Fruit fly (Drosophila melanogaster): ENCODE measurements around the gene CG33642.

CG33642 gene

dm6 chr2L:13514945-13515687 is 14.7 kb upstream of the CG33642 start (continued):
- TF ChIP-seq btn (GFP tag; optimal IDR thresholded peaks at IDR 0.05) (peak; percentile 64), tup (GFP tag; optimal IDR thresholded peaks at IDR 0.05) (no peak), CG6765 (GFP tag; optimal IDR thresholded peaks at IDR 0.05) (no peak), sqz (GFP tag; optimal IDR thresholded peaks at IDR 0.05) (peak; percentile 60), z (GFP tag; IDR thresholded peaks at IDR 0.05) (0 out of 3 replicates have a peak, but pooled peaks have one; percentile 47), CG10274 (GFP tag; optimal IDR thresholded peaks at IDR 0.05) (peak; percentile 50), psq (GFP tag; optimal IDR thresholded peaks at IDR 0.05) (peak; percentile 20), CG15696 (tag; optimal IDR thresholded peaks at IDR 0.05) (peak; percentile 48), CG4328 (GFP tag; optimal IDR thresholded peaks at IDR 0.05) (no peak), slou (GFP tag; optimal IDR thresholded peaks at IDR 0.05) (peak; percentile 77), Asciz (GFP tag; optimal IDR thresholded peaks at IDR 0.05) (peak; percentile 71), CG6854 (GFP tag; optimal IDR thresholded peaks at IDR 0.05) (no peak), ssp (GFP tag; IDR thresholded peaks at IDR 0.05) (no peak), NfI (GFP tag; optimal IDR thresholded peaks at IDR 0.05) (peak; percentile 35), Sry-β (GFP tag; optimal IDR thresholded peaks at IDR 0.05) (no peak), CG16779 (GFP tag; IDR thresholded peaks at IDR 0.05) (peak; percentile 69), CG17912 (GFP tag; optimal IDR thresholded peaks at IDR 0.05) (no peak), grau (tag; optimal IDR thresholded peaks at IDR 0.05) (peak; percentile 38), CG8478 (optimal IDR thresholded peaks at IDR 0.05) (no peak), Usf (GFP tag; optimal IDR thresholded peaks at IDR 0.05) (no peak), CG1602 (GFP tag; optimal IDR thresholded peaks at IDR 0.05) (peak; percentile 50), knrl (GFP tag; IDR thresholded peaks at IDR 0.05; ENCODE audit: partially characterized antibody) (no peak), Hr51 (GFP tag; optimal IDR thresholded peaks at IDR 0.05) (peak; percentile 21 to 79), her (GFP tag; optimal IDR thresholded peaks at IDR 0.05) (peak; percentile 47), CG1233 (GFP tag; optimal IDR thresholded peaks at IDR 0.05) (peak; percentile 72), CG11085 (GFP tag; IDR thresholded peaks at IDR 0.05) (peak; percentile 59), CG2875 (GFP tag; optimal IDR thresholded peaks at IDR 0.05) (no peak), Max (GFP tag; optimal IDR thresholded peaks at IDR 0.05) (peak; percentile 60), CG18476 (GFP tag; optimal IDR thresholded peaks at IDR 0.05) (peak; percentile 76), CG6272 (GFP tag; IDR thresholded peaks at IDR 0.05) (no peak; the same call in 1 of the 2 replicates), MESR4 (GFP tag; optimal IDR thresholded peaks at IDR 0.05) (no peak), exex (tag; optimal IDR thresholded peaks at IDR 0.05) (no peak), wek (GFP tag; optimal IDR thresholded peaks at IDR 0.05) (no peak), pb (GFP tag; optimal IDR thresholded peaks at IDR 0.05) (peak; percentile 80), Ets97D (GFP tag; optimal IDR thresholded peaks at IDR 0.05) (peak; percentile 72), gfzf (GFP tag; optimal IDR thresholded peaks at IDR 0.05) (no peak), CG3065 (GFP tag; optimal IDR thresholded peaks at IDR 0.05) (no peak), CG33557 (GFP tag; optimal IDR thresholded peaks at IDR 0.05) (no peak), Drgx (GFP tag; IDR thresholded peaks at IDR 0.05) (peak; percentile 46), CG2712 (tag; optimal IDR thresholded peaks at IDR 0.05) (peak; percentile 83), dpn (GFP tag; optimal IDR thresholded peaks at IDR 0.05) (peak; percentile 60 to 86), E2f1 (GFP tag; IDR thresholded peaks at IDR 0.05) (peak; percentile 82), CHES-1-like (GFP tag; optimal IDR thresholded peaks at IDR 0.05) (peak; percentile 29), CG3726 (GFP tag; IDR thresholded peaks at IDR 0.05) (peak; percentile 60; the same call in 2 of the 3 replicates), CG9797 (GFP tag; optimal IDR thresholded peaks at IDR 0.05) (no peak), CG14710 (tag; optimal IDR thresholded peaks at IDR 0.05) (peak; percentile 58), CG17385 (GFP tag; optimal IDR thresholded peaks at IDR 0.05) (peak; percentile 2), bigmax (GFP tag; optimal IDR thresholded peaks at IDR 0.05) (no peak), HmgD (GFP tag; optimal IDR thresholded peaks at IDR 0.05) (no peak)

All from whole organism, embryonic.